Worm (Caenorhabditis elegans) whole organism, L2 larva: Measurements from ENCODE around the gene F35B12.9.
A peak's percentile ranks its signal among the peaks of the same experiment; 100 is the strongest.

ENCODE experiments used
- C34F6.9 ChIP-seq: fragments of 150-350 bp; optimal IDR thresholded peaks from 2 replicates; lab custom pipeline; 2014; ENCODE audit warnings: missing biosample characterization, missing genetic modification characterization
- F13H6.1 ChIP-seq: sonication (generic microtip); optimal IDR thresholded peaks from 2 replicates; lab custom pipeline; 2016; ENCODE audit warnings: missing genetic modification characterization, missing compliant biosample characterization
- R02D3.7 ChIP-seq: fragments of 150-350 bp; optimal IDR thresholded peaks from 2 replicates; lab custom pipeline; 2014; ENCODE audit warnings: missing biosample characterization, missing genetic modification characterization
- Y55F3AM.14 ChIP-seq: fragments of 200-800 bp; sonication (Bioruptor generic); optimal IDR thresholded peaks from 2 replicates; lab custom pipeline; 2018; ENCODE audit warnings: mild to moderate bottlenecking, missing genetic modification characterization, missing compliant biosample characterization
- ZK546.5 ChIP-seq: sonication (generic microtip); optimal IDR thresholded peaks from 2 replicates; lab custom pipeline; 2017; ENCODE audit warnings: missing biosample characterization, missing genetic modification characterization
- alr-1 ChIP-seq: fragments of 150-350 bp; optimal IDR thresholded peaks from 2 replicates; lab custom pipeline; 2014; ENCODE audit warnings: missing biosample characterization, missing genetic modification characterization
- aly-2 ChIP-seq: fragments of 150-350 bp; optimal IDR thresholded peaks from 2 replicates; lab custom pipeline; 2014; ENCODE audit warnings: missing biosample characterization, missing genetic modification characterization
- ama-1 ChIP-seq: fragments of 150-350 bp; optimal IDR thresholded peaks from 2 replicates; lab custom pipeline; 2018; ENCODE audit warnings: inconsistent platforms
- blmp-1 ChIP-seq: sonication (generic microtip); optimal IDR thresholded peaks from 2 replicates; lab custom pipeline; 2017; ENCODE audit warnings: missing genetic modification characterization, mild to moderate bottlenecking, missing compliant biosample characterization, antibody characterized with exemption, moderate library complexity; ENCODE audit not compliant: insufficient read depth
- ceh-16 ChIP-seq: fragments of 150-350 bp; optimal IDR thresholded peaks from 2 replicates; lab custom pipeline; 2014; ENCODE audit warnings: missing biosample characterization, missing genetic modification characterization
- ceh-82 ChIP-seq: fragments of 150-350 bp; optimal IDR thresholded peaks from 2 replicates; lab custom pipeline; 2014; ENCODE audit warnings: missing biosample characterization, missing genetic modification characterization
- crh-2 ChIP-seq: sonication (generic microtip); optimal IDR thresholded peaks from 2 replicates; lab custom pipeline; 2017; ENCODE audit warnings: missing biosample characterization, missing genetic modification characterization
- elt-1 ChIP-seq: fragments of 150-350 bp; optimal IDR thresholded peaks from 2 replicates; lab custom pipeline; 2014; ENCODE audit warnings: missing biosample characterization, missing genetic modification characterization
- elt-3 ChIP-seq: sonication (generic microtip); optimal IDR thresholded peaks from 2 replicates; lab custom pipeline; 2017; ENCODE audit warnings: missing biosample characterization, missing genetic modification characterization
- fos-1 ChIP-seq: fragments of 150-350 bp; optimal IDR thresholded peaks from 2 replicates; lab custom pipeline; 2014; ENCODE audit warnings: missing biosample characterization, missing genetic modification characterization
- gmeb-1 ChIP-seq: fragments of 150-350 bp; optimal IDR thresholded peaks from 2 replicates; lab custom pipeline; 2014; ENCODE audit warnings: missing biosample characterization, missing genetic modification characterization
- lin-11 ChIP-seq: fragments of 150-350 bp; sonication (generic microtip); optimal IDR thresholded peaks from 2 replicates; lab custom pipeline; 2014; ENCODE audit warnings: missing biosample characterization, missing genetic modification characterization, inconsistent platforms, mixed read lengths
- lin-13 ChIP-seq: fragments of 150-350 bp; optimal IDR thresholded peaks from 2 replicates; lab custom pipeline; 2014; ENCODE audit warnings: missing biosample characterization, missing genetic modification reagents, missing genetic modification characterization
- lin-39 ChIP-seq: fragments of 150-350 bp; optimal IDR thresholded peaks from 2 replicates; lab custom pipeline; 2014; ENCODE audit warnings: missing biosample characterization, missing genetic modification reagents, missing genetic modification characterization
- lsy-2 ChIP-seq, 2 experiments: fragments of 150-350 bp in 1 of 2; sonication (generic microtip) in 1 of 2; optimal IDR thresholded peaks; 2 replicates each; lab custom pipeline; 2014 to 2017; ENCODE audit warnings: missing biosample characterization in 2 of 2, missing genetic modification characterization in 2 of 2
- mab-5 ChIP-seq: fragments of 150-350 bp; optimal IDR thresholded peaks from 2 replicates; lab custom pipeline; 2014; ENCODE audit warnings: missing biosample characterization, missing genetic modification characterization
- mbf-1 ChIP-seq: sonication (generic microtip); optimal IDR thresholded peaks from 2 replicates; lab custom pipeline; 2017; ENCODE audit warnings: missing biosample characterization, missing genetic modification characterization
- mdl-1 ChIP-seq, 2 experiments: fragments of 150-350 bp in 1 of 2; sonication (generic microtip) in 1 of 2; optimal IDR thresholded peaks; 2 replicates each; lab custom pipeline; 2017; ENCODE audit warnings: missing biosample characterization in 2 of 2, missing genetic modification characterization in 2 of 2
- nhr-10 ChIP-seq: sonication (generic microtip); optimal IDR thresholded peaks from 2 replicates; lab custom pipeline; 2017; ENCODE audit warnings: missing biosample characterization, missing genetic modification characterization
- nhr-12 ChIP-seq: fragments of 150-350 bp; optimal IDR thresholded peaks from 2 replicates; lab custom pipeline; 2014; ENCODE audit warnings: missing biosample characterization, missing genetic modification characterization
- nhr-129 ChIP-seq: fragments of 150-350 bp; optimal IDR thresholded peaks from 2 replicates; lab custom pipeline; 2014; ENCODE audit warnings: missing biosample characterization, missing genetic modification characterization
- nhr-21 ChIP-seq: fragments of 150-350 bp; optimal IDR thresholded peaks from 2 replicates; lab custom pipeline; 2014; ENCODE audit warnings: missing biosample characterization, missing genetic modification characterization
- nhr-25 ChIP-seq: fragments of 150-350 bp; sonication (generic microtip); optimal IDR thresholded peaks from 3 replicates; lab custom pipeline; 2014; ENCODE audit warnings: missing biosample characterization, missing genetic modification characterization
- nhr-6 ChIP-seq: fragments of 150-350 bp; optimal IDR thresholded peaks from 2 replicates; lab custom pipeline; 2014; ENCODE audit warnings: missing biosample characterization, missing genetic modification characterization
- sem-4 ChIP-seq: fragments of 150-350 bp; optimal IDR thresholded peaks from 2 replicates; lab custom pipeline; 2014; ENCODE audit warnings: missing biosample characterization, missing genetic modification reagents, missing genetic modification characterization
- sma-3 ChIP-seq: sonication (generic microtip); optimal IDR thresholded peaks from 2 replicates; lab custom pipeline; 2016; ENCODE audit warnings: missing genetic modification reagents, missing genetic modification characterization, missing compliant biosample characterization
- sma-9 ChIP-seq, 2 experiments: fragments of 150-350 bp in 1 of 2; sonication (generic microtip) in 1 of 2; optimal IDR thresholded peaks; 2 replicates each; lab custom pipeline; 2014 to 2016; ENCODE audit warnings: missing genetic modification characterization in 2 of 2, mild to moderate bottlenecking in 1 of 2, missing biosample characterization in 1 of 2, missing compliant biosample characterization in 1 of 2, missing genetic modification reagents in 1 of 2, moderate library complexity in 1 of 2
- snpc-4 ChIP-seq: fragments of 150-350 bp; optimal IDR thresholded peaks from 2 replicates; lab custom pipeline; 2014; ENCODE audit warnings: missing biosample characterization, missing genetic modification characterization
- unc-55 ChIP-seq: fragments of 150-350 bp; sonication (generic microtip); optimal IDR thresholded peaks from 3 replicates; lab custom pipeline; 2014; ENCODE audit warnings: missing biosample characterization, missing genetic modification reagents, missing genetic modification characterization
- ztf-11 ChIP-seq: sonication (generic microtip); optimal IDR thresholded peaks from 2 replicates; lab custom pipeline; 2017; ENCODE audit warnings: missing biosample characterization, missing genetic modification characterization
- ztf-4 ChIP-seq: fragments of 150-350 bp; optimal IDR thresholded peaks from 2 replicates; lab custom pipeline; 2014; ENCODE audit warnings: missing biosample characterization, missing genetic modification characterization

The F35B12.9 gene

DNA sequence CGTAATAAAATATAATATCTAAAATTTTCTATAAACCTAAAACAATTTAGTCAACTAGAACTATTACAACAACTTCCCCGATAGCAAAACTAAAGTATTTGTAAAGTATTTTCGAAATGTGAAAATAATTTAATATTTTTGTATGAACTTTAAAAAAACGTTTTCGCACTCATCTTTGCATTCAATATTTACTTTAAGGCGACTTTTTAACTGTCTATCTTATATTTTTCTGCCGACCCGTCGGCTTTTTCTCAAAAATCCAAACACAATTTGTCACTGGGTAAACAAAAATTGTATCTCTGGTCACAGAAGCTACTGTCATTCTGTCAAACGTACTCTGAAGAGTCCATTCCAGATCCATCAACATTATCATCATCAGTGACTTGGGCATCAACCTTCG lies 4.3 kb downstream of the F35B12.9 start:
- TF ChIP-seq elt-3 (tag; lab: Kevin White, UChicago) (no peak), F13H6.1 (tag; lab: Kevin White, UChicago) (peak; percentile 27), lin-39 (tag; lab: Kevin White, UChicago) (no peak), nhr-129 (tag; lab: Kevin White, UChicago) (peak; percentile 11), mbf-1 (no peak)

ce11 chrV:11606424-11606823 lies 5.5 kb downstream of the F35B12.9 start, which contains the start of gene idpp-16:
Gene idpp-16 (minus strand): TSS chrV:11606524.
- no peak for TF ChIP-seq mab-5 (tag; lab: Kevin White, UChicago)
- TF ChIP-seq aly-2: no peak
- TF ChIP-seq sma-3: no peak
- TF ChIP-seq blmp-1: no peak
- TF ChIP-seq nhr-6 (tag; lab: Kevin White, UChicago): no peak
- no peak for TF ChIP-seq nhr-25
- TF ChIP-seq lin-39 (tag; lab: Kevin White, UChicago): no peak
- TF ChIP-seq gmeb-1 (tag; lab: Kevin White, UChicago): no peak
- no peak for TF ChIP-seq mbf-1
- TF ChIP-seq nhr-129 (tag; lab: Kevin White, UChicago): no peak
- no peak for TF ChIP-seq ama-1 (lab: Kevin White, UChicago)
- no peak for TF ChIP-seq ztf-11
- TF ChIP-seq nhr-12 (tag; lab: Kevin White, UChicago): no peak
- no peak for TF ChIP-seq mdl-1 (tag; optimal IDR thresholded peaks at IDR 0.05; lab: Kevin White, UChicago)
- TF ChIP-seq, all 48 proteins: peak for 0

- TF ChIP-seq F13H6.1 (tag; lab: Kevin White, UChicago): peak; percentile 26
- TF ChIP-seq mab-5 (tag; lab: Kevin White, UChicago): no peak
Measured at ce11 chrV:11610049-11610448, 9.1 kb downstream of the F35B12.9 start, which contains the start of gene piit-1. Gene piit-1 (minus strand): TSS chrV:11610149.

DNA sequence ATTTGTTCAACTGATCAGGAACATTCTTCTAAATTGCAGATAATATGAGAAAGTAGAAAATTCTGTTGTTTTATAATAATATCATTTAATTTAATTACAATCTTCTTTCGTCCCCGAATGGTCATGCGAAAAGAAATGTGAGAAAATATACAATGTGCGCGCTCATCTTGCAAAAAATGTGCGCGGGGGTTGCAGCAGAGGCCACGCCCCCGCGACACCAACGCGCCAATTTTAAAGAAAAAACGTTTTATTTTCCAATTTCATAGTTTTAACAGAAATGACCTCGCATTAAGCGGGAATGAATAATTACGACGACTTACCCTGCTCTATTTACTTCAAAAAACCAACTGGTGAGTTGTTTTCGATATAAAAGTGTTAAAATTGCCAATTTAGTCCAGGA lies 9.5 kb downstream of the F35B12.9 start, which contains the start of gene sas-5:
sas-5 (plus strand) TSS at position 257 of the 400 bp plus-strand sequence.
- peak; percentile 51 to 75 for TF ChIP-seq lsy-2 (tag; optimal IDR thresholded peaks at IDR 0.05; lab: Kevin White, UChicago)
- no peak for TF ChIP-seq elt-1 (tag; lab: Kevin White, UChicago)
- TF ChIP-seq unc-55 (GFP tag; lab: Kevin White, UChicago): peak; percentile 86
- peak; percentile 56 for TF ChIP-seq F13H6.1 (tag; lab: Kevin White, UChicago)
- peak; percentile 42 for TF ChIP-seq ztf-4
- no peak for TF ChIP-seq R02D3.7 (tag; lab: Kevin White, UChicago)
- peak; percentile 76 for TF ChIP-seq nhr-25
- peak; percentile 55 for TF ChIP-seq C34F6.9 (tag; lab: Kevin White, UChicago)
- TF ChIP-seq nhr-129 (tag; lab: Kevin White, UChicago): peak; percentile 55
- peak; percentile 32 for TF ChIP-seq nhr-6 (tag; lab: Kevin White, UChicago)
- peak; percentile 85 for TF ChIP-seq ceh-82 (tag; lab: Kevin White, UChicago)
- peak; percentile 92 for TF ChIP-seq gmeb-1 (tag; lab: Kevin White, UChicago)
- TF ChIP-seq ceh-16 (tag; lab: Kevin White, UChicago): peak; percentile 58
- peak; percentile 57 for TF ChIP-seq lin-13
- TF ChIP-seq lin-11: peak; percentile 71
- TF ChIP-seq sma-3: peak; percentile 75
- TF ChIP-seq nhr-10: no peak
- peak; percentile 53 for TF ChIP-seq mab-5 (tag; lab: Kevin White, UChicago)
- peak; percentile 32 for TF ChIP-seq fos-1 (tag; lab: Kevin White, UChicago)
- TF ChIP-seq alr-1: no peak
- TF ChIP-seq blmp-1: peak; percentile 17
- TF ChIP-seq sem-4 (tag; lab: Kevin White, UChicago): peak; percentile 53
- TF ChIP-seq ZK546.5 (tag; lab: Kevin White, UChicago): no peak
- TF ChIP-seq Y55F3AM.14: no peak
- TF ChIP-seq crh-2 (tag; lab: Kevin White, UChicago): peak; percentile 73
- TF ChIP-seq sma-9 (GFP tag; optimal IDR thresholded peaks at IDR 0.05; lab: Kevin White, UChicago): peak; percentile 92
- TF ChIP-seq sma-9 (tag; optimal IDR thresholded peaks at IDR 0.05; lab: Kevin White, UChicago): no peak
- no peak for TF ChIP-seq aly-2
- peak; percentile 62 for TF ChIP-seq snpc-4 (tag; lab: Kevin White, UChicago)
- peak; percentile 33 for TF ChIP-seq nhr-21 (tag; lab: Kevin White, UChicago)
